Fruit fly (Drosophila melanogaster) S2 (cell line): ENCODE data around the gene dlt.
A peak's percentile ranks its signal among the peaks of the same experiment; 100 is the strongest.

Experiments used
- CG8478 ChIP-seq: fragments of >200 bp; optimal IDR thresholded peaks from 2 replicates; lab custom pipeline; 2018
- CTCF ChIP-seq, 2 experiments: fragments of >200 bp; optimal IDR thresholded peaks; 2 replicates each; lab custom pipeline; 2018

dlt gene

dm6 chr3L:1794943-1795696, at the start of gene dlt, which contains the start of the genes alpha-Spec and Cdc37:
dlt (minus strand) TSS chr3L:1795328.
alpha-Spec (minus strand) TSS chr3L:1795328.
Cdc37 (plus strand) TSS chr3L:1795392.
- no peak for TF ChIP-seq CG8478 (lab: Kevin White, UChicago)
- TF ChIP-seq CTCF (optimal IDR thresholded peaks at IDR 0.05; lab: Kevin White, UChicago) = peak; percentile 89 to 92

- TF ChIP-seq CG8478 (lab: Kevin White, UChicago) = no peak
- no peak for TF ChIP-seq CTCF (optimal IDR thresholded peaks at IDR 0.05; lab: Kevin White, UChicago)
Observed at dm6 chr3L:1844600-1844999, 49.5 kb upstream of the dlt start.

dm6 chr3L:1841984-1842383, 46.9 kb upstream of the dlt start, which contains the start of gene Cpr62Bc:
Cpr62Bc (minus strand) TSS chr3L:1842084.
- TF ChIP-seq CG8478 (lab: Kevin White, UChicago) = no peak

dm6 chr3L:1835064-1835463, 39.9 kb upstream of the dlt start, which contains the start of gene Cpr62Bb:
Cpr62Bb (minus strand) TSS chr3L:1835164.
- TF ChIP-seq CTCF (optimal IDR thresholded peaks at IDR 0.05; lab: Kevin White, UChicago) (no peak), CG8478 (lab: Kevin White, UChicago) (no peak)

- TF ChIP-seq CG8478 (lab: Kevin White, UChicago) (no peak), CTCF (optimal IDR thresholded peaks at IDR 0.05; lab: Kevin White, UChicago) (no peak)
Observed at dm6 chr3L:1831753-1832268, 36.7 kb upstream of the dlt start, which contains the start of gene Cpr62Ba. Cpr62Ba (minus strand) TSS chr3L:1831783.

- TF ChIP-seq CG8478 (lab: Kevin White, UChicago) (no peak), CTCF (optimal IDR thresholded peaks at IDR 0.05; lab: Kevin White, UChicago) (no peak)
Observed at dm6 chr3L:1829539-1829938, 34.4 kb upstream of the dlt start.

- TF ChIP-seq CG8478 (lab: Kevin White, UChicago) (no peak), CTCF (optimal IDR thresholded peaks at IDR 0.05; lab: Kevin White, UChicago) (no peak)
Observed at dm6 chr3L:1827809-1828371, 32.8 kb upstream of the dlt start.

dm6 chr3L:1822365-1822764, 27.2 kb upstream of the dlt start:
- TF ChIP-seq CG8478 (lab: Kevin White, UChicago) (no peak), CTCF (optimal IDR thresholded peaks at IDR 0.05; lab: Kevin White, UChicago) (no peak)

- TF ChIP-seq CTCF (optimal IDR thresholded peaks at IDR 0.05; lab: Kevin White, UChicago) (no peak), CG8478 (lab: Kevin White, UChicago) (no peak)
Observed at dm6 chr3L:1821140-1821539, 26.0 kb upstream of the dlt start.

dm6 chr3L:1818834-1819233, 23.7 kb upstream of the dlt start:
- no peak for TF ChIP-seq CTCF (optimal IDR thresholded peaks at IDR 0.05; lab: Kevin White, UChicago)
- TF ChIP-seq CG8478 (lab: Kevin White, UChicago) = no peak

dm6 chr3L:1817405-1817804, 22.3 kb upstream of the dlt start:
- TF ChIP-seq CTCF (optimal IDR thresholded peaks at IDR 0.05; lab: Kevin White, UChicago) (no peak), CG8478 (lab: Kevin White, UChicago) (no peak)

dm6 chr3L:1816614-1817013, 21.5 kb upstream of the dlt start:
- no peak for TF ChIP-seq CTCF (optimal IDR thresholded peaks at IDR 0.05; lab: Kevin White, UChicago)

dm6 chr3L:1810288-1810687, 15.2 kb upstream of the dlt start, which contains the start of gene GV1:
GV1 (plus strand) TSS chr3L:1810588.
- TF ChIP-seq CG8478 (lab: Kevin White, UChicago) (no peak), CTCF (optimal IDR thresholded peaks at IDR 0.05; lab: Kevin White, UChicago) (no peak)

- TF ChIP-seq CG8478 (lab: Kevin White, UChicago) (no peak), CTCF (optimal IDR thresholded peaks at IDR 0.05; lab: Kevin White, UChicago) (no peak)
Observed at dm6 chr3L:1808631-1809030, 13.5 kb upstream of the dlt start.

- TF ChIP-seq CG8478 (lab: Kevin White, UChicago) = no peak
- TF ChIP-seq CTCF (optimal IDR thresholded peaks at IDR 0.05; lab: Kevin White, UChicago) = no peak
Observed at dm6 chr3L:1802802-1803201, 7.7 kb upstream of the dlt start, which contains the start of the genes JTBR and CG42676. JTBR (minus strand) TSS chr3L:1802856. CG42676 (plus strand) TSS chr3L:1803107.
